Fruit fly (Drosophila melanogaster): ENCODE data around the gene CG3792.

The CG3792 gene

DNA sequence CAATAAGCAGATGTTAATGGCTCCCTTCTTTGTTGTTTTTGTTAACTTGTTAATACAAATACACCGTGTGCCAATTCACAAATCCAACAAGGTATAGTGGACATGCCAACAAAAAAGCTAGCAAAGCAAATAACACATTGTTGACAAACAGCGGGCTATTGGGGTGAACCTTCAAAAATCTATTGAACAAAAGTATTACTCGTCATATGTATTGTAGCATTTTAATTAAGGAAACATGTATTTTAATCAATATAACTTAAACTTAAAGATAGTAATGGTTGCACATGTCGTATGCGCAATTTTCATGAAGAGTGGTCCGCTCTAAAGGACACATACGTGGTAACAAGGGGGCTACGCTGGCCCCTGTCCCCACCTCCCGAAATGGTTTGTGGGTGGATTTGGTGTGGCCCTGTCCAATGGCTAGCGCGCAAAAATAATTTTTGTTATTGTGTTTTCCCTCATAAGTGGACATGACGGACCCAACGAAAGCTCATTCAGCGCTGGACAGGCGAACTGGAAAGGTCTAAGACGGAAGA is 34.8 kb upstream of the CG3792 start, which contains the start of gene synr:
Gene synr, plus strand, starts transcription at position 486 of the 536 bp plus-strand sequence.
- no peak for TF ChIP-seq CG32264 (GFP tag; optimal IDR thresholded peaks at IDR 0.05)
- TF ChIP-seq sv (GFP tag; optimal IDR thresholded peaks at IDR 0.05): no peak
- TF ChIP-seq tai (GFP tag; optimal IDR thresholded peaks at IDR 0.05): no peak
- no peak for TF ChIP-seq Sp1 (GFP tag; optimal IDR thresholded peaks at IDR 0.05)
- TF ChIP-seq h (GFP tag; optimal IDR thresholded peaks at IDR 0.05): no peak
- TF ChIP-seq GATAd (GFP tag; optimal IDR thresholded peaks at IDR 0.05): no peak
- TF ChIP-seq Hnf4 (GFP tag; optimal IDR thresholded peaks at IDR 0.05): no peak
- no peak for TF ChIP-seq Rel (GFP tag; optimal IDR thresholded peaks at IDR 0.05)
- TF ChIP-seq Rel (tag; optimal IDR thresholded peaks at IDR 0.05): no peak
- TF ChIP-seq Hr78 (GFP tag; optimal IDR thresholded peaks at IDR 0.05): no peak

DNA sequence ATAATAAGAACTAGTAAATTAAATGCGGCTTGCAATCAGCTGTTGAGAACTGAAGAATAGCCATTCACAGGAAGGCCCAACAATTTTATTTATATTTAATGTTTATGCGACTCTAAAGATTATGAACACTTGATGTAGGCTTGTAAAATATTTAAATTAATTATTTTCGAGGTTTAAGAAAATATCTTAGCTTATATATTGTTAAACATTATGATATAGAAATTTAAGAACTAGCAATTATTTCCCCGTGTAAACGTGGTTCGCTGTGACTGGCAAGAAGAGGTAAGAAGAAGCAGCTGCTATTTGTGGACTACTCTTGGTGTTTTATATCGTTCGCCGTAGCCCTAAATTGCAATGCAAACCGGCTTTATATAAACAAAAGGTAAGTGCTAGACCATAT is 31.8 kb upstream of the CG3792 start, which contains the start of the genes mRpL24 and betaggt-I:
Gene mRpL24, minus strand, starts transcription at position 62 of the 400 bp plus-strand sequence.
Gene betaggt-I, plus strand, starts transcription at position 280 of the 400 bp plus-strand sequence.
- TF ChIP-seq woc (GFP tag; optimal IDR thresholded peaks at IDR 0.05) (peak; percentile 89), CG32264 (GFP tag; optimal IDR thresholded peaks at IDR 0.05) (peak; percentile 70), sage (GFP tag; optimal IDR thresholded peaks at IDR 0.05) (peak; percentile 90), br (GFP tag; optimal IDR thresholded peaks at IDR 0.05) (peak; percentile 94), Mio (GFP tag; optimal IDR thresholded peaks at IDR 0.05) (peak; percentile 49), foxo (GFP tag; optimal IDR thresholded peaks at IDR 0.05) (peak; percentile 5 to 98), HLH106 (tag; optimal IDR thresholded peaks at IDR 0.05) (peak; percentile 99), Hr78 (GFP tag; optimal IDR thresholded peaks at IDR 0.05) (no peak), usp (GFP tag; optimal IDR thresholded peaks at IDR 0.05) (no peak), brk (GFP tag; optimal IDR thresholded peaks at IDR 0.05) (peak; percentile 96), OdsH (GFP tag; optimal IDR thresholded peaks at IDR 0.05) (peak; percentile 97), dsf (GFP tag; optimal IDR thresholded peaks at IDR 0.05; ENCODE audit: borderline replicate concordance) (peak; percentile 91), Vsx2 (GFP tag; optimal IDR thresholded peaks at IDR 0.05; ENCODE audit: partially characterized antibody) (no peak), jim (GFP tag; optimal IDR thresholded peaks at IDR 0.05) (no peak), Sp1 (GFP tag; optimal IDR thresholded peaks at IDR 0.05) (peak; percentile 98), pan (optimal IDR thresholded peaks at IDR 0.05) (no peak), Dfd (GFP tag; optimal IDR thresholded peaks at IDR 0.05) (no peak), rgr (GFP tag; optimal IDR thresholded peaks at IDR 0.05) (peak; percentile 98), sv (GFP tag; optimal IDR thresholded peaks at IDR 0.05) (peak; percentile 95), Hr83 (GFP tag; optimal IDR thresholded peaks at IDR 0.05; ENCODE audit: poor library complexity, severe bottlenecking) (peak; percentile 44), psq (GFP tag; optimal IDR thresholded peaks at IDR 0.05) (peak; percentile 94), Abd-B (GFP tag; optimal IDR thresholded peaks at IDR 0.05) (no peak), GATAd (GFP tag; optimal IDR thresholded peaks at IDR 0.05) (peak; percentile 85), ey (GFP tag; optimal IDR thresholded peaks at IDR 0.05) (peak; percentile 92), tai (GFP tag; optimal IDR thresholded peaks at IDR 0.05) (no peak), N (GFP tag; optimal IDR thresholded peaks at IDR 0.05) (no peak), Jra (GFP tag; optimal IDR thresholded peaks at IDR 0.05) (peak; percentile 90), dmrt93B (GFP tag; optimal IDR thresholded peaks at IDR 0.05) (peak; percentile 95), Hnf4 (GFP tag; optimal IDR thresholded peaks at IDR 0.05) (peak; percentile 93), CG9705 (GFP tag; optimal IDR thresholded peaks at IDR 0.05) (peak; percentile 97), Rel (GFP tag; optimal IDR thresholded peaks at IDR 0.05) (peak; percentile 46), Rel (tag; optimal IDR thresholded peaks at IDR 0.05) (peak; percentile 88), Dif (GFP tag; optimal IDR thresholded peaks at IDR 0.05; ENCODE audit: partially characterized antibody) (no peak), h (GFP tag; optimal IDR thresholded peaks at IDR 0.05) (peak; percentile 97), Myc (optimal IDR thresholded peaks at IDR 0.05) (peak; percentile 39), CrebA (GFP tag; optimal IDR thresholded peaks at IDR 0.05; ENCODE audit: borderline replicate concordance) (no peak), dl (GFP tag; optimal IDR thresholded peaks at IDR 0.05; ENCODE audit: insufficient read depth in 1 of 2, partially characterized antibody in 2 of 2) (no peak), fru (GFP tag; optimal IDR thresholded peaks at IDR 0.05) (peak; percentile 95)
